Worm (Caenorhabditis elegans) whole organism, late embryonic: Measurements from ENCODE around the gene pfk-1.2.

Experiments
- C08G9.2 ChIP-seq: sonication (generic microtip); optimal IDR thresholded peaks from 2 replicates; lab custom pipeline; 2016; ENCODE audit warnings: mild to moderate bottlenecking, missing genetic modification characterization, moderate library complexity, missing compliant biosample characterization
- F13H6.1 ChIP-seq: sonication (generic microtip); optimal IDR thresholded peaks from 2 replicates; lab custom pipeline; 2016; ENCODE audit warnings: missing genetic modification characterization, missing compliant biosample characterization
- K02D7.2 ChIP-seq: sonication (generic microtip); optimal IDR thresholded peaks from 2 replicates; lab custom pipeline; 2017; ENCODE audit warnings: mild to moderate bottlenecking, missing genetic modification characterization, missing compliant biosample characterization
- K09A11.1 ChIP-seq: sonication (generic microtip); optimal IDR thresholded peaks from 2 replicates; lab custom pipeline; 2017; ENCODE audit warnings: antibody characterized with exemption, mild to moderate bottlenecking, missing genetic modification characterization, missing compliant biosample characterization; ENCODE audit not compliant: insufficient read depth
- T23F11.4 ChIP-seq: fragments of 200-800 bp; sonication (Bioruptor generic); optimal IDR thresholded peaks from 2 replicates; lab custom pipeline; 2018; ENCODE audit warnings: mild to moderate bottlenecking, missing genetic modification characterization, missing compliant biosample characterization
- ceh-14 ChIP-seq: sonication (generic microtip); optimal IDR thresholded peaks from 2 replicates; lab custom pipeline; 2016; ENCODE audit warnings: missing genotype, missing genetic modification characterization, missing compliant biosample characterization
- ceh-18 ChIP-seq: sonication (generic microtip); optimal IDR thresholded peaks from 2 replicates; lab custom pipeline; 2016; ENCODE audit warnings: missing genetic modification characterization, missing compliant biosample characterization
- ceh-2 ChIP-seq: sonication (generic microtip); optimal IDR thresholded peaks from 2 replicates; lab custom pipeline; 2016; ENCODE audit warnings: missing genotype, missing genetic modification characterization, missing compliant biosample characterization
- ceh-24 ChIP-seq: sonication (generic microtip); optimal IDR thresholded peaks from 2 replicates; lab custom pipeline; 2016; ENCODE audit warnings: mild to moderate bottlenecking, missing genetic modification characterization, missing compliant biosample characterization
- ceh-30 ChIP-seq: fragments of 150-350 bp; optimal IDR thresholded peaks from 2 replicates; lab custom pipeline; 2014; ENCODE audit warnings: missing biosample characterization, missing genetic modification characterization
- ceh-31 ChIP-seq: sonication (generic microtip); optimal IDR thresholded peaks from 2 replicates; lab custom pipeline; 2016; ENCODE audit warnings: missing genetic modification characterization, missing compliant biosample characterization
- ceh-34 ChIP-seq: sonication (generic microtip); optimal IDR thresholded peaks from 2 replicates; lab custom pipeline; 2016; ENCODE audit warnings: mild to moderate bottlenecking, missing genetic modification characterization, missing compliant biosample characterization
- ceh-45 ChIP-seq: fragments of 200-800 bp; sonication (Bioruptor generic); IDR thresholded peaks from 2 replicates; pipeline ENCODE4 v1.3.6; 2022; ENCODE audit warnings: missing genetic modification reagents, missing genetic modification characterization, missing compliant biosample characterization
- ceh-48 ChIP-seq: sonication (generic microtip); optimal IDR thresholded peaks from 2 replicates; lab custom pipeline; 2016; ENCODE audit warnings: missing genetic modification characterization, inconsistent platforms, missing compliant biosample characterization
- che-1 ChIP-seq: sonication (generic microtip); optimal IDR thresholded peaks from 2 replicates; lab custom pipeline; 2016; ENCODE audit warnings: mild to moderate bottlenecking, missing genetic modification characterization, missing compliant biosample characterization
- dmd-4 ChIP-seq: sonication (generic microtip); optimal IDR thresholded peaks from 2 replicates; lab custom pipeline; 2016; ENCODE audit warnings: borderline replicate concordance, missing genetic modification characterization, missing compliant biosample characterization
- elt-2 ChIP-seq: sonication (generic microtip); optimal IDR thresholded peaks from 2 replicates; lab custom pipeline; 2016; ENCODE audit warnings: missing genetic modification reagents, missing genetic modification characterization, missing compliant biosample characterization
- fkh-10 ChIP-seq: fragments of 150-350 bp; optimal IDR thresholded peaks from 2 replicates; lab custom pipeline; 2014; ENCODE audit warnings: missing biosample characterization, missing genetic modification reagents, missing genetic modification characterization
- gmeb-2 ChIP-seq: sonication (generic microtip); optimal IDR thresholded peaks from 2 replicates; lab custom pipeline; 2016; ENCODE audit warnings: missing genetic modification characterization, inconsistent platforms, missing compliant biosample characterization
- hlh-30 ChIP-seq: sonication (generic microtip); optimal IDR thresholded peaks from 2 replicates; lab custom pipeline; 2017; ENCODE audit warnings: antibody characterized with exemption, missing genetic modification characterization, missing compliant biosample characterization; ENCODE audit not compliant: insufficient read depth
- lim-6 ChIP-seq: sonication (generic microtip); optimal IDR thresholded peaks from 2 replicates; lab custom pipeline; 2016; ENCODE audit warnings: missing genetic modification characterization, missing compliant biosample characterization
- madf-2 ChIP-seq: sonication (generic microtip); optimal IDR thresholded peaks from 2 replicates; lab custom pipeline; 2017; ENCODE audit warnings: missing genetic modification characterization, missing compliant biosample characterization
- nfya-1 ChIP-seq: sonication (generic microtip); optimal IDR thresholded peaks from 2 replicates; lab custom pipeline; 2017; ENCODE audit warnings: missing genetic modification characterization, mild to moderate bottlenecking, missing compliant biosample characterization, antibody characterized with exemption, moderate library complexity
- nhr-11 ChIP-seq: fragments of 150-350 bp; optimal IDR thresholded peaks from 2 replicates; lab custom pipeline; 2014; ENCODE audit warnings: missing biosample characterization, missing genetic modification characterization
- npax-4 ChIP-seq: sonication (generic microtip); optimal IDR thresholded peaks from 2 replicates; lab custom pipeline; 2016; ENCODE audit warnings: missing genetic modification characterization, missing compliant biosample characterization
- pat-9 ChIP-seq: fragments of 200-800 bp; sonication (Bioruptor generic); optimal IDR thresholded peaks from 2 replicates; lab custom pipeline; 2018; ENCODE audit warnings: mild to moderate bottlenecking, missing genetic modification characterization, moderate library complexity, missing compliant biosample characterization
- pax-1 ChIP-seq: fragments of 150-350 bp; optimal IDR thresholded peaks from 2 replicates; lab custom pipeline; 2014; ENCODE audit warnings: missing biosample characterization, missing genetic modification characterization
- pha-2 ChIP-seq: sonication (generic microtip); optimal IDR thresholded peaks from 2 replicates; lab custom pipeline; 2017; ENCODE audit warnings: mild to moderate bottlenecking, missing genetic modification characterization, missing compliant biosample characterization
- pqm-1 ChIP-seq: sonication (generic microtip); optimal IDR thresholded peaks from 2 replicates; lab custom pipeline; 2016; ENCODE audit warnings: missing genetic modification characterization, missing compliant biosample characterization
- ref-2 ChIP-seq: sonication (generic microtip); optimal IDR thresholded peaks from 2 replicates; lab custom pipeline; 2016; ENCODE audit warnings: missing genetic modification characterization, missing compliant biosample characterization
- rnt-1 ChIP-seq: sonication (generic microtip); optimal IDR thresholded peaks from 2 replicates; lab custom pipeline; 2016; ENCODE audit warnings: missing genetic modification characterization, missing compliant biosample characterization
- sdc-2 ChIP-seq: sonication (generic microtip); optimal IDR thresholded peaks from 2 replicates; lab custom pipeline; 2016; ENCODE audit warnings: missing genotype, missing genetic modification characterization, missing compliant biosample characterization
- sox-4 ChIP-seq: sonication (generic microtip); optimal IDR thresholded peaks from 2 replicates; lab custom pipeline; 2017; ENCODE audit warnings: mild to moderate bottlenecking, missing genetic modification characterization, inconsistent platforms, missing compliant biosample characterization
- syd-9 ChIP-seq: sonication (generic microtip); optimal IDR thresholded peaks from 2 replicates; lab custom pipeline; 2016; ENCODE audit warnings: mild to moderate bottlenecking, missing genetic modification characterization, moderate library complexity, missing compliant biosample characterization
- tbx-2 ChIP-seq: sonication (generic microtip); optimal IDR thresholded peaks from 2 replicates; lab custom pipeline; 2016; ENCODE audit warnings: missing genetic modification characterization, missing compliant biosample characterization
- unc-3 ChIP-seq, 2 experiments: fragments of 200-800 bp in 1 of 2; sonication (Bioruptor generic) in 1 of 2; sonication (generic microtip) in 1 of 2; conservative IDR thresholded peaks in 1 of 2; optimal IDR thresholded peaks in 1 of 2; 2 replicates each; pipeline versions ENCODE4 v1.3.6 to Lab custom; 2016 to 2022; ENCODE audit warnings: missing compliant biosample characterization in 2 of 2, missing genetic modification characterization in 2 of 2, missing genetic modification reagents in 1 of 2
- unc-42 ChIP-seq: sonication (generic microtip); optimal IDR thresholded peaks from 2 replicates; lab custom pipeline; 2016; ENCODE audit warnings: missing genotype, missing genetic modification characterization, missing compliant biosample characterization
- unc-86 ChIP-seq: sonication (generic microtip); optimal IDR thresholded peaks from 2 replicates; lab custom pipeline; 2016; ENCODE audit warnings: missing genetic modification characterization, missing compliant biosample characterization
- ztf-16 ChIP-seq: sonication (generic microtip); optimal IDR thresholded peaks from 2 replicates; lab custom pipeline; 2017; ENCODE audit warnings: missing genetic modification characterization, missing compliant biosample characterization

Gene pfk-1.2

ce11 chrV:9539638-9540037 lies 8.0 kb downstream of the pfk-1.2 start, which contains the start of gene C50F4.12:
TSS of gene C50F4.12 (minus strand) at chrV:9539738.
- no peak for TF ChIP-seq npax-4
- no peak for TF ChIP-seq pqm-1 (tag; lab: Kevin White, UChicago)
- no peak for TF ChIP-seq fkh-10
- no peak for TF ChIP-seq tbx-2 (tag; lab: Kevin White, UChicago)
- TF ChIP-seq ceh-45 (GFP tag; lab: Robert Waterston, UW): no peak
- no peak for TF ChIP-seq gmeb-2
- no peak for TF ChIP-seq elt-2 (tag; lab: Kevin White, UChicago)
- TF ChIP-seq F13H6.1: no peak
- TF ChIP-seq ceh-31: no peak
- TF ChIP-seq, all 69 proteins: peak for 0

ce11 chrV:9541506-9541905 lies 9.9 kb downstream of the pfk-1.2 start, which contains the start of gene C50F4.16:
TSS of gene C50F4.16 (minus strand) at chrV:9541606.
- TF ChIP-seq npax-4: no peak
- no peak for TF ChIP-seq ceh-45 (GFP tag; lab: Robert Waterston, UW)
- no peak for TF ChIP-seq ceh-48 (tag; lab: Kevin White, UChicago)
- no peak for TF ChIP-seq T23F11.4 (GFP tag; lab: Kevin White, UChicago)
- no peak for TF ChIP-seq ceh-30 (tag; lab: Kevin White, UChicago)
- no peak for TF ChIP-seq madf-2
- no peak for TF ChIP-seq rnt-1 (tag; lab: Kevin White, UChicago)

ce11 chrV:9544176-9544632 lies 12.6 kb downstream of the pfk-1.2 start, which contains the start of gene mdf-1:
TSS of gene mdf-1 (minus strand) at chrV:9544226.
- TF ChIP-seq syd-9 (tag; lab: Kevin White, UChicago): no peak
- no peak for TF ChIP-seq ceh-24 (tag; lab: Kevin White, UChicago)
- TF ChIP-seq che-1 (tag; lab: Kevin White, UChicago): peak; percentile 2
- TF ChIP-seq ztf-16 (tag; lab: Kevin White, UChicago): no peak
- no peak for TF ChIP-seq C08G9.2 (tag; lab: Kevin White, UChicago)
- 0 out of 2 replicates have a peak, but pooled peaks have one; percentile 6 for TF ChIP-seq unc-3 (GFP tag; conservative IDR thresholded peaks at IDR 0.05; lab: Robert Waterston, UW)
- no peak for TF ChIP-seq unc-3 (tag; optimal IDR thresholded peaks at IDR 0.05; lab: Kevin White, UChicago)
- no peak for TF ChIP-seq sdc-2 (tag; lab: Kevin White, UChicago)
- TF ChIP-seq ceh-2 (tag; lab: Kevin White, UChicago): peak; percentile 6
- TF ChIP-seq hlh-30 (tag; lab: Kevin White, UChicago): no peak
- no peak for TF ChIP-seq nhr-11 (tag; lab: Kevin White, UChicago)
- peak; percentile 31 for TF ChIP-seq ceh-18 (tag; lab: Kevin White, UChicago)
- TF ChIP-seq K02D7.2 (tag; lab: Kevin White, UChicago): peak; percentile 16
- peak; percentile 73 for TF ChIP-seq tbx-2 (tag; lab: Kevin White, UChicago)
- TF ChIP-seq elt-2 (tag; lab: Kevin White, UChicago): peak; percentile 50
- TF ChIP-seq unc-42: peak; percentile 25
- peak; percentile 69 for TF ChIP-seq nfya-1 (tag; lab: Kevin White, UChicago)
- no peak for TF ChIP-seq pha-2 (tag; lab: Kevin White, UChicago)
- peak; percentile 7 for TF ChIP-seq ref-2 (tag; lab: Kevin White, UChicago)
- TF ChIP-seq unc-86: peak; percentile 25
- peak; percentile 50 for TF ChIP-seq ceh-14 (tag; lab: Kevin White, UChicago)
- no peak for TF ChIP-seq lim-6
- peak; percentile 14 for TF ChIP-seq ceh-34 (tag; lab: Kevin White, UChicago)
- peak; percentile 22 for TF ChIP-seq sox-4 (tag; lab: Kevin White, UChicago)
- peak; percentile 42 for TF ChIP-seq ceh-31
- TF ChIP-seq dmd-4: no peak
- TF ChIP-seq pat-9 (tag; lab: Kevin White, UChicago): peak; percentile 31
- TF ChIP-seq K09A11.1 (tag; lab: Kevin White, UChicago): peak; percentile 62
- peak; percentile 21 for TF ChIP-seq pax-1 (tag; lab: Kevin White, UChicago)
